1 fruit fly cellular context compared by ENCODE assay signal in the genomic region with DNA sequence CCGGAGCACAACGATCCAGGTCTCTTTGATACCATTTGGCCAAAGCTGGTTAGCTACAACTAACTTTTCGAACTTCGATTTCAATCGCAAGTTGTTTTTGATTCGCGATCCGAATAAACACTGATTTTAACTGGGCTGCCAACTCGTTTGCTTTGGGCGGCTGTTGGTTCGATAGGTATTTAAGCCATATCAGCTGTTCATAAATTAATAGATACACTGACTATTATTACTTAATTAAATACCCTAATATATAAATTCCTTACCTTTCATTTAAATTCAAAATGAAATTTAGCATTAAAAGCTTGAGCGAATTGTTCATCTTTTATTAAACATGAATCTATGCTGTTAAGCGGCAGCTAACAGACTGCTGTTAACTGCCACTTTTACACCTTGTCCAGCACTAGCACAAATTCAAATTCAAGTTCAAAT.
TF ChIP-seq lines count a peak whose summit lies in the region.

A gene (minus strand): TSS at position 129 of the 429 bp plus-strand sequence.

TF ChIP-seq in whole organism, embryonic, 481 proteins besides CTCF, POLR2A, EP300 and RAD21 (continued from another document):
- no peak for TF ChIP-seq CG5180 (GFP tag; optimal IDR thresholded peaks at IDR 0.05; lab: Kevin White, UChicago)
- TF ChIP-seq CG17612 (GFP tag; IDR thresholded peaks at IDR 0.05; lab: Robert Waterston, UW): no peak
- TF ChIP-seq CG34224 (GFP tag; IDR thresholded peaks at IDR 0.05; lab: Robert Waterston, UW; ENCODE audit: partially characterized antibody): peak; percentile 48; the same call in 1 of the 3 replicates
- peak; percentile 31 for TF ChIP-seq CG2712 (tag; optimal IDR thresholded peaks at IDR 0.05; lab: Kevin White, UChicago)
- no peak for TF ChIP-seq Hey (tag; optimal IDR thresholded peaks at IDR 0.05; lab: Kevin White, UChicago)
- TF ChIP-seq MTF-1 (GFP tag; optimal IDR thresholded peaks at IDR 0.05; lab: Kevin White, UChicago; ENCODE audit: borderline replicate concordance): no peak
- no peak for TF ChIP-seq toy (GFP tag; IDR thresholded peaks at IDR 0.05; lab: Robert Waterston, UW)
- no peak for TF ChIP-seq sob (GFP tag; IDR thresholded peaks at IDR 0.05; lab: Robert Waterston, UW)
- TF ChIP-seq Drgx (GFP tag; IDR thresholded peaks at IDR 0.05; lab: Robert Waterston, UW): no peak
- no peak for TF ChIP-seq slbo (GFP tag; IDR thresholded peaks at IDR 0.05; lab: Robert Waterston, UW)
- peak; percentile 8 for TF ChIP-seq CG7556 (GFP tag; optimal IDR thresholded peaks at IDR 0.05; lab: Kevin White, UChicago)
- no peak for TF ChIP-seq cas (GFP tag; IDR thresholded peaks at IDR 0.05; lab: Robert Waterston, UW)
- peak; percentile 58 for TF ChIP-seq sens-2 (GFP tag; IDR thresholded peaks at IDR 0.05; lab: Robert Waterston, UW)
- TF ChIP-seq org-1 (GFP tag; optimal IDR thresholded peaks at IDR 0.05; lab: Kevin White, UChicago): no peak
- peak; percentile 54; the same call in 2 of the 4 replicates for TF ChIP-seq Dll (GFP tag; IDR thresholded peaks at IDR 0.05; lab: Robert Waterston, UW; ENCODE audit: partially characterized antibody)
- TF ChIP-seq lilli (GFP tag; optimal IDR thresholded peaks at IDR 0.05; lab: Kevin White, UChicago): peak; percentile 39
- no peak for TF ChIP-seq CG10543 (GFP tag; optimal IDR thresholded peaks at IDR 0.05; lab: Kevin White, UChicago)
- TF ChIP-seq CG12236 (GFP tag; optimal IDR thresholded peaks at IDR 0.05; lab: Kevin White, UChicago): no peak
- TF ChIP-seq row (GFP tag; IDR thresholded peaks at IDR 0.05; lab: Robert Waterston, UW): peak; percentile 59
- TF ChIP-seq dm (GFP tag; optimal IDR thresholded peaks at IDR 0.05; lab: Kevin White, UChicago): no peak
- peak; percentile 99 for TF ChIP-seq trem (tag; optimal IDR thresholded peaks at IDR 0.05; lab: Kevin White, UChicago)
- TF ChIP-seq rib (GFP tag; IDR thresholded peaks at IDR 0.05; lab: Robert Waterston, UW): no peak
- TF ChIP-seq CG9797 (GFP tag; optimal IDR thresholded peaks at IDR 0.05; lab: Kevin White, UChicago): peak; percentile 13
- TF ChIP-seq hkb (optimal IDR thresholded peaks at IDR 0.05; lab: Kevin White, UChicago): no peak
- 0 out of 2 replicates have a peak, but pooled peaks have one; percentile 12 for TF ChIP-seq hkb (GFP tag; IDR thresholded peaks at IDR 0.05; lab: Robert Waterston, UW)
- TF ChIP-seq CG31388 (GFP tag; optimal IDR thresholded peaks at IDR 0.05; lab: Kevin White, UChicago): no peak
- peak; percentile 20 for TF ChIP-seq Deaf1 (tag; optimal IDR thresholded peaks at IDR 0.05; lab: Kevin White, UChicago)
- peak; percentile 29 for TF ChIP-seq nmo (GFP tag; optimal IDR thresholded peaks at IDR 0.05; lab: Kevin White, UChicago)
- TF ChIP-seq nerfin-1 (tag; optimal IDR thresholded peaks at IDR 0.05; lab: Kevin White, UChicago): no peak
- TF ChIP-seq Dad (GFP tag; optimal IDR thresholded peaks at IDR 0.05; lab: Kevin White, UChicago): no peak
- TF ChIP-seq danr (GFP tag; IDR thresholded peaks at IDR 0.05; lab: Robert Waterston, UW): no peak
- TF ChIP-seq E2f2 (GFP tag; IDR thresholded peaks at IDR 0.05; lab: Robert Waterston, UW): peak; percentile 87
- TF ChIP-seq gt (GFP tag; IDR thresholded peaks at IDR 0.05; lab: Robert Waterston, UW): no peak
- no peak for TF ChIP-seq luna (GFP tag; optimal IDR thresholded peaks at IDR 0.05; lab: Kevin White, UChicago)
- no peak for TF ChIP-seq H2.0 (GFP tag; IDR thresholded peaks at IDR 0.05; lab: Robert Waterston, UW)
- no peak for TF ChIP-seq p53 (GFP tag; optimal IDR thresholded peaks at IDR 0.05; lab: Kevin White, UChicago)
- TF ChIP-seq CG9817 (tag; optimal IDR thresholded peaks at IDR 0.05; lab: Kevin White, UChicago): no peak
- TF ChIP-seq fd96Cb (tag; optimal IDR thresholded peaks at IDR 0.05; lab: Kevin White, UChicago): no peak
- peak; percentile 13 for TF ChIP-seq CG12155 (GFP tag; optimal IDR thresholded peaks at IDR 0.05; lab: Kevin White, UChicago)
- TF ChIP-seq gro (GFP tag; optimal IDR thresholded peaks at IDR 0.05; lab: Kevin White, UChicago): no peak
- no peak for TF ChIP-seq ham (GFP tag; IDR thresholded peaks at IDR 0.05; lab: Robert Waterston, UW)
- TF ChIP-seq Nf-YC (tag; optimal IDR thresholded peaks at IDR 0.05; lab: Kevin White, UChicago): peak; percentile 46
- no peak for TF ChIP-seq Dip3 (GFP tag; optimal IDR thresholded peaks at IDR 0.05; lab: Kevin White, UChicago)
- TF ChIP-seq ind (GFP tag; optimal IDR thresholded peaks at IDR 0.05; lab: Kevin White, UChicago): no peak
- TF ChIP-seq slp2 (GFP tag; optimal IDR thresholded peaks at IDR 0.05; lab: Kevin White, UChicago): no peak
- peak; percentile 27; the same call in 1 of the 2 replicates for TF ChIP-seq Bgb (GFP tag; IDR thresholded peaks at IDR 0.05; lab: Robert Waterston, UW; ENCODE audit: partially characterized antibody)
- peak; percentile 31 for TF ChIP-seq Fer1 (GFP tag; optimal IDR thresholded peaks at IDR 0.05; lab: Kevin White, UChicago)
- TF ChIP-seq lab (GFP tag; optimal IDR thresholded peaks at IDR 0.05; lab: Kevin White, UChicago): no peak
- TF ChIP-seq crp (GFP tag; optimal IDR thresholded peaks at IDR 0.05; lab: Kevin White, UChicago): peak; percentile 54 to 91
- TF ChIP-seq Hr51 (GFP tag; optimal IDR thresholded peaks at IDR 0.05; lab: Kevin White, UChicago): no peak
- no peak for TF ChIP-seq CG3726 (GFP tag; IDR thresholded peaks at IDR 0.05; lab: Robert Waterston, UW)
- TF ChIP-seq odd (GFP tag; optimal IDR thresholded peaks at IDR 0.05; lab: Kevin White, UChicago): no peak
- peak; percentile 1 for TF ChIP-seq Chrac-16 (GFP tag; optimal IDR thresholded peaks at IDR 0.05; lab: Kevin White, UChicago)
- peak; percentile 69 for TF ChIP-seq CG13287 (GFP tag; IDR thresholded peaks at IDR 0.05; lab: Robert Waterston, UW; ENCODE audit: partially characterized antibody)
- TF ChIP-seq CG17186 (GFP tag; optimal IDR thresholded peaks at IDR 0.05; lab: Kevin White, UChicago): peak; percentile 36
- 0 out of 3 replicates have a peak, but pooled peaks have one; percentile 31 for TF ChIP-seq knrl (GFP tag; IDR thresholded peaks at IDR 0.05; lab: Robert Waterston, UW; ENCODE audit: partially characterized antibody)
- TF ChIP-seq trh (GFP tag; optimal IDR thresholded peaks at IDR 0.05; lab: Kevin White, UChicago): no peak
- TF ChIP-seq CG32767 (GFP tag; IDR thresholded peaks at IDR 0.05; lab: Robert Waterston, UW): no peak
- TF ChIP-seq hbn (GFP tag; IDR thresholded peaks at IDR 0.05; lab: Robert Waterston, UW; ENCODE audit: partially characterized antibody): peak; percentile 50
- peak; percentile 51 for TF ChIP-seq Dref (GFP tag; IDR thresholded peaks at IDR 0.05; lab: Robert Waterston, UW)
- TF ChIP-seq tup (GFP tag; optimal IDR thresholded peaks at IDR 0.05; lab: Kevin White, UChicago): peak; percentile 7
- no peak for TF ChIP-seq ase (GFP tag; IDR thresholded peaks at IDR 0.05; lab: Robert Waterston, UW)
- no peak for TF ChIP-seq H15 (GFP tag; IDR thresholded peaks at IDR 0.05; lab: Robert Waterston, UW)
- TF ChIP-seq CG3281 (GFP tag; optimal IDR thresholded peaks at IDR 0.05; lab: Kevin White, UChicago): no peak
- TF ChIP-seq CG8924 (tag; optimal IDR thresholded peaks at IDR 0.05; lab: Kevin White, UChicago): no peak
- TF ChIP-seq CG8089 (GFP tag; optimal IDR thresholded peaks at IDR 0.05; lab: Kevin White, UChicago): no peak
- TF ChIP-seq HLH4C (GFP tag; IDR thresholded peaks at IDR 0.05; lab: Robert Waterston, UW; ENCODE audit: partially characterized antibody): no peak
- no peak for TF ChIP-seq her (GFP tag; optimal IDR thresholded peaks at IDR 0.05; lab: Kevin White, UChicago)
- TF ChIP-seq CG2199 (GFP tag; IDR thresholded peaks at IDR 0.05; lab: Robert Waterston, UW): no peak
- TF ChIP-seq Mad (GFP tag; optimal IDR thresholded peaks at IDR 0.05; lab: Kevin White, UChicago): peak; percentile 35
- no peak for TF ChIP-seq CG30431 (GFP tag; optimal IDR thresholded peaks at IDR 0.05; lab: Kevin White, UChicago)
- no peak for TF ChIP-seq tin (GFP tag; optimal IDR thresholded peaks at IDR 0.05; lab: Kevin White, UChicago)
- peak; percentile 29 for TF ChIP-seq Ets97D (GFP tag; optimal IDR thresholded peaks at IDR 0.05; lab: Kevin White, UChicago)
- no peak for TF ChIP-seq CG6683 (GFP tag; optimal IDR thresholded peaks at IDR 0.05; lab: Kevin White, UChicago)
- 0 out of 3 replicates have a peak, but pooled peaks have one; percentile 41 for TF ChIP-seq Doc3 (GFP tag; IDR thresholded peaks at IDR 0.05; lab: Robert Waterston, UW; ENCODE audit: partially characterized antibody)
- TF ChIP-seq CG3838 (GFP tag; optimal IDR thresholded peaks at IDR 0.05; lab: Kevin White, UChicago): no peak
- no peak for TF ChIP-seq ci (GFP tag; IDR thresholded peaks at IDR 0.05; lab: Robert Waterston, UW)
- peak; percentile 86 for TF ChIP-seq Dp (GFP tag; optimal IDR thresholded peaks at IDR 0.05; lab: Kevin White, UChicago)
- no peak for TF ChIP-seq Awh (GFP tag; IDR thresholded peaks at IDR 0.05; lab: Robert Waterston, UW)
- peak; percentile 34 for TF ChIP-seq CG15601 (tag; optimal IDR thresholded peaks at IDR 0.05; lab: Kevin White, UChicago)
- no peak for TF ChIP-seq Hr3 (GFP tag; optimal IDR thresholded peaks at IDR 0.05; lab: Kevin White, UChicago)
- no peak for TF ChIP-seq Sry-δ (GFP tag; optimal IDR thresholded peaks at IDR 0.05; lab: Kevin White, UChicago)
- TF ChIP-seq CG1603 (tag; optimal IDR thresholded peaks at IDR 0.05; lab: Kevin White, UChicago): peak; percentile 6
- no peak for TF ChIP-seq fru (optimal IDR thresholded peaks at IDR 0.05; lab: Kevin White, UChicago)
- no peak for TF ChIP-seq ap (GFP tag; IDR thresholded peaks at IDR 0.05; lab: Robert Waterston, UW)
- peak; percentile 2 for TF ChIP-seq Xbp1 (GFP tag; optimal IDR thresholded peaks at IDR 0.05; lab: Kevin White, UChicago)
- no peak for TF ChIP-seq oc (tag; optimal IDR thresholded peaks at IDR 0.05; lab: Kevin White, UChicago)
- TF ChIP-seq CG16813 (GFP tag; IDR thresholded peaks at IDR 0.05; lab: Robert Waterston, UW; ENCODE audit: partially characterized antibody): peak; percentile 38; the same call in 1 of the 3 replicates
- TF ChIP-seq Med (GFP tag; lab: Kevin White, UChicago): peak; percentile 73
- TF ChIP-seq Kr (GFP tag; optimal IDR thresholded peaks at IDR 0.05; lab: Kevin White, UChicago): no peak
- TF ChIP-seq CG17361 (GFP tag; IDR thresholded peaks at IDR 0.05; lab: Robert Waterston, UW): peak; percentile 24; the same call in 1 of the 3 replicates
- TF ChIP-seq CG17829 (tag; optimal IDR thresholded peaks at IDR 0.05; lab: Kevin White, UChicago): peak; percentile 11
- TF ChIP-seq maf-S (GFP tag; optimal IDR thresholded peaks at IDR 0.05; lab: Kevin White, UChicago): no peak
- TF ChIP-seq HLHmδ (GFP tag; optimal IDR thresholded peaks at IDR 0.05; lab: Kevin White, UChicago): no peak
- TF ChIP-seq sr (GFP tag; IDR thresholded peaks at IDR 0.05; lab: Robert Waterston, UW): no peak
- TF ChIP-seq CG43689 (GFP tag; IDR thresholded peaks at IDR 0.05; lab: Robert Waterston, UW): no peak
- TF ChIP-seq Eip74EF (GFP tag; optimal IDR thresholded peaks at IDR 0.05; lab: Kevin White, UChicago): no peak
- TF ChIP-seq exex (tag; optimal IDR thresholded peaks at IDR 0.05; lab: Kevin White, UChicago): no peak
- TF ChIP-seq CG8944 (GFP tag; optimal IDR thresholded peaks at IDR 0.05; lab: Kevin White, UChicago): no peak
- TF ChIP-seq CG2116 (GFP tag; optimal IDR thresholded peaks at IDR 0.05; lab: Kevin White, UChicago): peak; percentile 50
- peak; percentile 9 for TF ChIP-seq zen (tag; optimal IDR thresholded peaks at IDR 0.05; lab: Kevin White, UChicago)
- TF ChIP-seq dati (GFP tag; IDR thresholded peaks at IDR 0.05; lab: Robert Waterston, UW): no peak
- TF ChIP-seq grn (GFP tag; optimal IDR thresholded peaks at IDR 0.05; lab: Kevin White, UChicago): peak; percentile 31
- no peak for TF ChIP-seq CG17359 (tag; optimal IDR thresholded peaks at IDR 0.05; lab: Kevin White, UChicago)
- no peak for TF ChIP-seq E2f1 (GFP tag; IDR thresholded peaks at IDR 0.05; lab: Robert Waterston, UW)
- TF ChIP-seq dpn (GFP tag; optimal IDR thresholded peaks at IDR 0.05; lab: Kevin White, UChicago): peak in 1 of 2 experiments; percentile 2
- no peak for TF ChIP-seq Ssrp (tag; optimal IDR thresholded peaks at IDR 0.05; lab: Kevin White, UChicago)
- peak; percentile 88 for TF ChIP-seq CG15514 (GFP tag; optimal IDR thresholded peaks at IDR 0.05; lab: Kevin White, UChicago)
- no peak for TF ChIP-seq wdn (GFP tag; IDR thresholded peaks at IDR 0.05; lab: Robert Waterston, UW)
TF ChIP-seq in whole organism, embryonic: peak in this region for 70.
